Fruit fly (Drosophila melanogaster) whole organism, prepupa: ENCODE data around the gene Cyp4ac3.

ENCODE experiments used
- CG10631 ChIP-seq: fragments of 200-800 bp; sonication (Bioruptor generic); optimal IDR thresholded peaks from 2 replicates; lab custom pipeline; 2016; ENCODE audit warnings: missing biosample characterization, missing genetic modification characterization
- CG10669 ChIP-seq: fragments of 200-800 bp; sonication (Bioruptor generic); optimal IDR thresholded peaks from 3 replicates; lab custom pipeline; 2018; ENCODE audit warnings: missing biosample characterization, mild to moderate bottlenecking, missing genetic modification characterization, moderate library complexity
- CG11294 ChIP-seq: fragments of 200-800 bp; sonication (Bioruptor generic); IDR thresholded peaks from 2 replicates; pipeline ENCODE4 v1.3.6; 2022; ENCODE audit warnings: missing biosample characterization, missing genetic modification characterization
- CG11762 ChIP-seq: fragments of 200-800 bp; sonication (Bioruptor generic); optimal IDR thresholded peaks from 3 replicates; lab custom pipeline; 2016; ENCODE audit warnings: missing biosample characterization, missing genetic modification characterization; ENCODE audit not compliant: insufficient read depth
- CG11902 ChIP-seq: fragments of 200-800 bp; sonication (Bioruptor generic); optimal IDR thresholded peaks from 3 replicates; lab custom pipeline; 2016; ENCODE audit warnings: missing biosample characterization, missing genetic modification characterization
- CG15336 ChIP-seq: fragments of 200-800 bp; sonication (Bioruptor generic); IDR thresholded peaks from 2 replicates; pipeline ENCODE4 v1.3.6; 2022; ENCODE audit warnings: missing biosample characterization, missing genetic modification characterization
- CG16779 ChIP-seq: fragments of 200-800 bp; sonication (Bioruptor generic); optimal IDR thresholded peaks from 3 replicates; lab custom pipeline; 2017; ENCODE audit warnings: missing biosample characterization, mild to moderate bottlenecking, missing genetic modification characterization
- CG3032 ChIP-seq: fragments of 200-800 bp; optimal IDR thresholded peaks from 2 replicates; lab custom pipeline; 2019; ENCODE audit warnings: missing biosample characterization, mild to moderate bottlenecking, missing genetic modification characterization, moderate library complexity
- CG32006 ChIP-seq: fragments of 200-800 bp; sonication (Bioruptor generic); optimal IDR thresholded peaks from 3 replicates; lab custom pipeline; 2017; ENCODE audit warnings: missing biosample characterization, mild to moderate bottlenecking, missing genetic modification characterization
- CG3919 ChIP-seq: fragments of 200-800 bp; sonication (Bioruptor generic); optimal IDR thresholded peaks from 3 replicates; lab custom pipeline; 2016; ENCODE audit warnings: missing biosample characterization, missing genetic modification characterization
- CG4318 ChIP-seq: fragments of 200-800 bp; sonication (Bioruptor generic); optimal IDR thresholded peaks from 3 replicates; lab custom pipeline; 2017; ENCODE audit warnings: missing biosample characterization, mild to moderate bottlenecking, missing genetic modification characterization
- CG6163 ChIP-seq: fragments of 200-800 bp; sonication (Bioruptor generic); IDR thresholded peaks from 3 replicates; pipeline ENCODE4 v1.3.6; 2022; ENCODE audit warnings: missing biosample characterization, missing genetic modification characterization
- CG6276 ChIP-seq: fragments of 200-800 bp; sonication (Bioruptor generic); optimal IDR thresholded peaks from 2 replicates; lab custom pipeline; 2017; ENCODE audit warnings: missing biosample characterization, mild to moderate bottlenecking, missing genetic modification characterization
- CG6792 ChIP-seq: fragments of 200-800 bp; sonication (Bioruptor generic); optimal IDR thresholded peaks from 3 replicates; lab custom pipeline; 2016; ENCODE audit warnings: missing biosample characterization, missing genetic modification characterization
- CG6808 ChIP-seq: fragments of 200-800 bp; sonication (Bioruptor generic); optimal IDR thresholded peaks from 3 replicates; lab custom pipeline; 2017; ENCODE audit warnings: missing biosample characterization, missing genetic modification characterization, mild to moderate bottlenecking, moderate library complexity, missing genetic modification reagents
- CG6854 ChIP-seq: fragments of 200-800 bp; sonication (Bioruptor generic); optimal IDR thresholded peaks from 2 replicates; lab custom pipeline; 2017; ENCODE audit warnings: missing biosample characterization, mild to moderate bottlenecking, missing genetic modification characterization
- CG7368 ChIP-seq: fragments of 200-800 bp; sonication (Bioruptor generic); optimal IDR thresholded peaks from 3 replicates; lab custom pipeline; 2016; ENCODE audit warnings: missing biosample characterization, missing genetic modification characterization
- CG8319 ChIP-seq: fragments of 200-800 bp; sonication (Bioruptor generic); optimal IDR thresholded peaks from 3 replicates; lab custom pipeline; 2016; ENCODE audit warnings: missing biosample characterization, missing genetic modification characterization
- CG8632 ChIP-seq: fragments of 200-800 bp; sonication (Bioruptor generic); optimal IDR thresholded peaks from 3 replicates; lab custom pipeline; 2016; ENCODE audit warnings: missing biosample characterization, missing genetic modification characterization
- Eip78C ChIP-seq: fragments of 200-800 bp; sonication (Bioruptor generic); peaks from one replicate; lab custom pipeline; 2016; ENCODE audit warnings: missing biosample characterization, missing genetic modification characterization
- Eip93F ChIP-seq: fragments of 200-800 bp; sonication (Bioruptor generic); optimal IDR thresholded peaks from 2 replicates; lab custom pipeline; 2016; ENCODE audit warnings: missing biosample characterization, mild to moderate bottlenecking, missing genetic modification characterization
- Ets21C ChIP-seq: fragments of 200-800 bp; sonication (Bioruptor generic); optimal IDR thresholded peaks from 3 replicates; lab custom pipeline; 2016; ENCODE audit warnings: missing biosample characterization, missing genetic modification characterization
- Ets96B ChIP-seq: fragments of 200-800 bp; optimal IDR thresholded peaks from 2 replicates; lab custom pipeline; 2019; ENCODE audit warnings: missing biosample characterization, mild to moderate bottlenecking, missing genetic modification characterization, moderate library complexity
- Gug ChIP-seq: fragments of 200-800 bp; sonication (Bioruptor generic); IDR thresholded peaks from 2 replicates; pipeline ENCODE4 v1.3.6; 2022; ENCODE audit warnings: missing biosample characterization, missing genetic modification characterization
- Hr38 ChIP-seq: sonication (Bioruptor generic); optimal IDR thresholded peaks from 2 replicates; lab custom pipeline; 2016; ENCODE audit warnings: missing biosample characterization, missing genetic modification characterization
- Hr39 ChIP-seq: fragments of 200-800 bp; sonication (Bioruptor generic); optimal IDR thresholded peaks from 2 replicates; lab custom pipeline; 2016; ENCODE audit warnings: missing biosample characterization, missing genetic modification characterization
- Hr4 ChIP-seq: fragments of 200-800 bp; sonication (Bioruptor generic); optimal IDR thresholded peaks from 3 replicates; lab custom pipeline; 2016; ENCODE audit warnings: missing biosample characterization, missing genetic modification characterization
- Lpt ChIP-seq: fragments of 200-800 bp; sonication (Bioruptor generic); optimal IDR thresholded peaks from 3 replicates; lab custom pipeline; 2016; ENCODE audit warnings: missing biosample characterization, missing genetic modification characterization
- OdsH ChIP-seq: fragments of 200-800 bp; sonication (Bioruptor generic); optimal IDR thresholded peaks from 3 replicates; lab custom pipeline; 2016; ENCODE audit warnings: missing biosample characterization, missing genetic modification characterization
- Smox ChIP-seq: fragments of 200-800 bp; sonication (Bioruptor generic); optimal IDR thresholded peaks from 3 replicates; lab custom pipeline; 2016; ENCODE audit warnings: missing biosample characterization, missing genetic modification characterization
- Sox102F ChIP-seq: fragments of 200-800 bp; sonication (Bioruptor generic); optimal IDR thresholded peaks from 2 replicates; lab custom pipeline; 2016; ENCODE audit warnings: missing biosample characterization, mild to moderate bottlenecking, missing genetic modification characterization
- Sox14 ChIP-seq: fragments of 200-800 bp; sonication (Bioruptor generic); optimal IDR thresholded peaks from 3 replicates; lab custom pipeline; 2016; ENCODE audit warnings: missing biosample characterization, missing genetic modification characterization
- Sox15 ChIP-seq: fragments of 200-800 bp; sonication (Bioruptor generic); optimal IDR thresholded peaks from 3 replicates; lab custom pipeline; 2016; ENCODE audit warnings: missing biosample characterization, missing genetic modification characterization
- achi ChIP-seq: fragments of 200-800 bp; sonication (Bioruptor generic); optimal IDR thresholded peaks from 3 replicates; lab custom pipeline; 2016; ENCODE audit warnings: missing biosample characterization, missing genetic modification characterization
- acj6 ChIP-seq: fragments of 200-800 bp; sonication (Bioruptor generic); optimal IDR thresholded peaks from 3 replicates; lab custom pipeline; 2016; ENCODE audit warnings: missing biosample characterization, missing genetic modification characterization
- cyc ChIP-seq: fragments of 200-800 bp; sonication (Bioruptor generic); optimal IDR thresholded peaks from 3 replicates; lab custom pipeline; 2016; ENCODE audit warnings: missing biosample characterization, missing genetic modification characterization
- eg ChIP-seq: fragments of 200-800 bp; sonication (Bioruptor generic); IDR thresholded peaks from 3 replicates; pipeline ENCODE4 v1.3.6; 2022; ENCODE audit warnings: missing biosample characterization, missing genetic modification characterization
- esn ChIP-seq: fragments of 200-800 bp; sonication (Bioruptor generic); optimal IDR thresholded peaks from 2 replicates; lab custom pipeline; 2016; ENCODE audit warnings: missing biosample characterization, mild to moderate bottlenecking, missing genetic modification characterization, moderate library complexity
- fd59A ChIP-seq: fragments of 200-800 bp; sonication (Bioruptor generic); optimal IDR thresholded peaks from 2 replicates; lab custom pipeline; 2017; ENCODE audit warnings: missing biosample characterization, mild to moderate bottlenecking, missing genetic modification characterization, missing genetic modification reagents
- fd85E ChIP-seq: fragments of 200-800 bp; sonication (Bioruptor generic); optimal IDR thresholded peaks from 3 replicates; lab custom pipeline; 2016; ENCODE audit warnings: missing biosample characterization, missing genetic modification characterization
- fkh ChIP-seq: fragments of 200-800 bp; sonication (Bioruptor generic); optimal IDR thresholded peaks from 3 replicates; lab custom pipeline; 2017; ENCODE audit warnings: missing biosample characterization, mild to moderate bottlenecking, missing genetic modification characterization, moderate library complexity
- lz ChIP-seq: fragments of 200-800 bp; sonication (Bioruptor generic); optimal IDR thresholded peaks from 3 replicates; lab custom pipeline; 2016; ENCODE audit warnings: missing biosample characterization, missing genetic modification characterization
- net ChIP-seq: fragments of 200-800 bp; sonication (Bioruptor generic); optimal IDR thresholded peaks from 3 replicates; lab custom pipeline; 2016; ENCODE audit warnings: missing biosample characterization, missing genetic modification characterization
- salr ChIP-seq, 2 experiments: fragments of 200-800 bp; sonication (Bioruptor generic); optimal IDR thresholded peaks; 3 replicates each; lab custom pipeline; 2016 to 2018; ENCODE audit warnings: missing biosample characterization in 2 of 2, missing genetic modification characterization in 2 of 2, mild to moderate bottlenecking in 1 of 2
- ss ChIP-seq, 2 experiments: fragments of 200-800 bp; sonication (Bioruptor generic); optimal IDR thresholded peaks; 2 replicates in 1 of 2; 3 replicates in 1 of 2; lab custom pipeline; 2017 to 2018; ENCODE audit warnings: mild to moderate bottlenecking in 2 of 2, missing biosample characterization in 2 of 2, missing genetic modification characterization in 2 of 2, moderate library complexity in 1 of 2
- topi ChIP-seq: fragments of 200-800 bp; sonication (Bioruptor generic); optimal IDR thresholded peaks from 3 replicates; lab custom pipeline; 2016; ENCODE audit warnings: missing biosample characterization, missing genetic modification characterization
- vri ChIP-seq: fragments of 200-800 bp; sonication (Bioruptor generic); optimal IDR thresholded peaks from 3 replicates; lab custom pipeline; 2016; ENCODE audit warnings: missing biosample characterization, mild to moderate bottlenecking, missing genetic modification characterization

Gene Cyp4ac3

DNA sequence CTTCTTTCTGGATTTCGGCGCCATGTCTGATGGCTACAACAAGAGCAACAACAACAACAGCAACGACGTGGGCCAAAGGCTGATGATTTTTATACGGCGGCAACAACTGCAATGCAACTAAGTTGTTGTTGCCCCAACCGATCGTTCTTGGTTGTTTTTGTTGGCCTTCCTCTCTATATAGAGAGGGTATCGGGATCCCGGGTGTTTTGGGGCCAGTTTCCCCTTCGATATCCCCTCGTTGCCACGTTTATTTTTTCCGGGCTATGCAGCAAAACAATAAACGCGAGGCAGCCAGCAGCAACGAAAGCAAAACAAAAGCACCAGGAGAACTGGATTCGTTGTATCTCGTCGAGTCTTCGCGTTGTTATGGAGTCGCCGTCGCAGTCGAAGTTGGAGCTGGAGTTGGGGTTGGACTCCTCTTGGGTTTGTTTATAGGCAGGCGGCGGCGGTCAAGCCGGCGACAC lies 31.9 kb upstream of the Cyp4ac3 start (continued):
- no peak for TF ChIP-seq achi (GFP tag; lab: Kevin White, UChicago)
- no peak for TF ChIP-seq Sox15
- TF ChIP-seq Sox14 (GFP tag; lab: Kevin White, UChicago): no peak
- no peak for TF ChIP-seq CG11902 (GFP tag; lab: Kevin White, UChicago)
- TF ChIP-seq CG32006: peak; percentile 3
- TF ChIP-seq CG11294 (GFP tag; lab: Robert Waterston, UW): no peak
- TF ChIP-seq eg (GFP tag; lab: Robert Waterston, UW): no peak
- no peak for TF ChIP-seq lz (GFP tag; lab: Kevin White, UChicago)
- TF ChIP-seq cyc (GFP tag; lab: Kevin White, UChicago): no peak
- peak; percentile 46; the same call in 1 of the 3 replicates for TF ChIP-seq CG6163
- no peak for TF ChIP-seq CG6276 (GFP tag; lab: Kevin White, UChicago)
- TF ChIP-seq Hr39 (GFP tag; lab: Kevin White, UChicago): no peak
- TF ChIP-seq CG6792 (GFP tag; lab: Kevin White, UChicago): no peak
- TF ChIP-seq Hr4 (GFP tag; lab: Kevin White, UChicago): no peak
- no peak for TF ChIP-seq CG4318 (GFP tag; lab: Kevin White, UChicago)
- no peak for TF ChIP-seq acj6 (GFP tag; lab: Kevin White, UChicago)
- no peak for TF ChIP-seq CG10631 (GFP tag; lab: Kevin White, UChicago)
- TF ChIP-seq fd59A (GFP tag; lab: Kevin White, UChicago): no peak
- TF ChIP-seq Ets96B: no peak
- TF ChIP-seq Smox (GFP tag; lab: Kevin White, UChicago): no peak

DNA sequence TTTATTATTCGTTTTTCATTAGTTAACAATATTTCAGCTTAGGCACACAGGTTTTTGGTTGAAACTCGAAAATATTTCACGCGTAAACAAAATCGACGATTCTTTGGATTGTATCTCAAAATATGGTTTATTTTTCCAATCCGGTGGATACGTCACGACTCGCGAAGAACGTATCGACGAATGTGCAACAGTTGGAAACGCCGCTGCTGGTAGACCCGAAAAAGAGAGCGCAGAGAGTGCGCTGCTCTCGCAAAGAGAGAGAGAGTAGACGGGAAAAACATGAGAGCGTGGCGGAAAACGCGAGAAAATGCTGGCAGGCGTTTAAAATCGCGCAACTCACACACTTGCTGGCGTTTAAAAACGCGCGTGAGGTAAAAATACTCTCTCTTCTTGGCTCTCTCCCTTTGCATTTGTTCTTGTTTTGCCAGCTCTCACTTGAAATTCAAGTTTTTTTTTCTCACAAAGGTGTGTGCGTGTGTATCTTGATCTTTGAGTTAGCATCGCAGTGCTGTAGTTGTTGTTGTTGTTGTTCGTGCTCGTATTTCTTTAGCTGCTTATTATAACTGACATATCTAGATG lies 31.0 kb upstream of the Cyp4ac3 start:
- TF ChIP-seq esn (peak; percentile 51), lz (GFP tag; lab: Kevin White, UChicago) (no peak), CG4318 (GFP tag; lab: Kevin White, UChicago) (no peak), OdsH (GFP tag; lab: Kevin White, UChicago) (no peak), CG3919 (peak; percentile 34), CG7368 (peak; percentile 28), CG11762 (GFP tag; lab: Kevin White, UChicago) (no peak), CG10669 (peak; percentile 6), Hr38 (GFP tag; lab: Kevin White, UChicago) (no peak), fkh (GFP tag; lab: Kevin White, UChicago) (peak; percentile 8), CG15336 (GFP tag; lab: Robert Waterston, UW) (peak; percentile 65; the same call in 1 of the 2 replicates), topi (GFP tag; lab: Kevin White, UChicago) (peak; percentile 39), CG10631 (GFP tag; lab: Kevin White, UChicago) (no peak), ss (GFP tag; optimal IDR thresholded peaks at IDR 0.05; lab: Kevin White, UChicago) (peak; percentile 64 to 95), CG16779 (tag; lab: Kevin White, UChicago) (peak; percentile 50), Gug (GFP tag; lab: Robert Waterston, UW) (no peak), Ets21C (GFP tag; lab: Kevin White, UChicago) (no peak), CG11902 (GFP tag; lab: Kevin White, UChicago) (no peak), fd85E (peak; percentile 36), CG6792 (GFP tag; lab: Kevin White, UChicago) (peak; percentile 1), eg (GFP tag; lab: Robert Waterston, UW) (peak; percentile 72; the same call in 2 of the 3 replicates), CG32006 (no peak), CG11294 (GFP tag; lab: Robert Waterston, UW) (no peak), Ets96B (no peak), CG8632 (GFP tag; lab: Kevin White, UChicago) (peak; percentile 14), CG3032 (tag; lab: Kevin White, UChicago) (no peak), Eip78C (GFP tag; lab: Kevin White, UChicago) (peak; percentile 53), Sox102F (GFP tag; lab: Kevin White, UChicago) (peak; percentile 77), Smox (GFP tag; lab: Kevin White, UChicago) (no peak), vri (GFP tag; lab: Kevin White, UChicago) (peak; percentile 72), Eip93F (GFP tag; lab: Kevin White, UChicago) (no peak), Sox15 (no peak), CG6854 (GFP tag; lab: Kevin White, UChicago) (peak; percentile 74), Lpt (GFP tag; lab: Kevin White, UChicago) (no peak), CG6163 (peak; percentile 30; the same call in 1 of the 3 replicates), salr (GFP tag; optimal IDR thresholded peaks at IDR 0.05; lab: Kevin White, UChicago) (peak in 1 of 2 experiments; percentile 29), fd59A (GFP tag; lab: Kevin White, UChicago) (no peak), achi (GFP tag; lab: Kevin White, UChicago) (no peak), net (GFP tag; lab: Kevin White, UChicago) (peak; percentile 6), CG8319 (GFP tag; lab: Kevin White, UChicago) (peak; percentile 12), CG6808 (GFP tag; lab: Kevin White, UChicago) (peak; percentile 39), CG6276 (GFP tag; lab: Kevin White, UChicago) (peak; percentile 7)
